Worm (Caenorhabditis elegans) whole organism, L4/young adult: Measurements from ENCODE around the gene nyn-3.

Source experiments
- W03F9.2 ChIP-seq: fragments of 150-350 bp; optimal IDR thresholded peaks from 2 replicates; lab custom pipeline; 2014; ENCODE audit warnings: missing biosample characterization, missing genetic modification characterization
- dao-5 ChIP-seq: sonication (generic microtip); optimal IDR thresholded peaks from 2 replicates; lab custom pipeline; 2016; ENCODE audit warnings: missing genotype, missing genetic modification characterization, moderate library complexity, missing compliant biosample characterization
- him-1 ChIP-seq: sonication (generic microtip); optimal IDR thresholded peaks from 2 replicates; lab custom pipeline; 2016; ENCODE audit warnings: missing genotype, missing genetic modification reagents, missing genetic modification characterization, missing compliant biosample characterization

ce11 chrII:6256024-6256423 is 36.4 kb downstream of the nyn-3 start, which contains the start of gene F13H8.5:
- TF ChIP-seq dao-5 (tag; lab: Kevin White, UChicago): no peak
- TF ChIP-seq him-1: no peak
- no peak for TF ChIP-seq W03F9.2 (tag; lab: Kevin White, UChicago)
